Worm (Caenorhabditis elegans): ENCODE data around the gene let-413.

let-413 gene

DNA sequence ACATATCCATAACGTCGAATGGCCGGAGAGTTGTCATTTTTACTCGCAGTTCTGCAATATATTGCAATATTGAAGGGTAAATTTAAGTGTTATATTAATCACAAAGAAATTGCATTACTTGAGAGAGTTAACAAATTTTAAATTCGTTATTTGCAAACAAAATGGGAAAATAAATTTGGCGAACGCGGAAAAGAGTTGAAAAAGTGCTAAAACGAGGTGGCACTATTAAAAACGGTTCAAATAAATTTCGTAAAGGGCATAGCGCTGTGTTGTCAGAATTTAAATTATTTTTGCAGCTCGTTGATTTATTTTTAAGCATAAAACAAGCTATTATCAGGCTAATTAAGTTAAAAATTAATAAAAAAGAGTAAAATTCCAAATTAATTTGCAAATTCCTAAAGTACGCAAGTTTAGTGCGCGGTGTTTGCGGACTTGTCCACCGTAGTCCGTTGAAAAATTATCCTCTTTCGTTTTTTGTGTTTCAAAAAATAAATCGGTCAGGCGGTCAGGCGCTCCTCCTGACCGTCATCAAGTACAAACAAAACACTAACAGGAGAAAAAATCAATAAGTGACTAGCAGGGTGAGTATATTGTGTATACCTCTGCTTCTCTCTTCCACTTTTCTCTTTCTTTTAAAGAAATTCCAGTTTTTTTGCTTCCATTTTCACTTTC lies 5.9 kb upstream of the let-413 start, which contains the start of the genes natb-1 and abhd-12 (continued):
- peak; percentile 1 for TF ChIP-seq lin-54 (GFP tag; optimal IDR thresholded peaks at IDR 0.05)
- no peak for TF ChIP-seq somi-1 (GFP tag; optimal IDR thresholded peaks at IDR 0.05)
- TF ChIP-seq F22D6.2 (tag; optimal IDR thresholded peaks at IDR 0.05) = no peak
- no peak for TF ChIP-seq cebp-1 (GFP tag; IDR thresholded peaks at IDR 0.05)
- peak; percentile 46 for TF ChIP-seq cebp-1 (tag; optimal IDR thresholded peaks at IDR 0.05)
- no peak for TF ChIP-seq Y53G8AR.9 (GFP tag; conservative IDR thresholded peaks at IDR 0.05)
- TF ChIP-seq snpc-4 (GFP tag; optimal IDR thresholded peaks at IDR 0.05) = no peak
- peak in 2 of 4 experiments; percentile 18 to 19 for TF ChIP-seq snpc-4 (tag; optimal IDR thresholded peaks at IDR 0.05)

DNA sequence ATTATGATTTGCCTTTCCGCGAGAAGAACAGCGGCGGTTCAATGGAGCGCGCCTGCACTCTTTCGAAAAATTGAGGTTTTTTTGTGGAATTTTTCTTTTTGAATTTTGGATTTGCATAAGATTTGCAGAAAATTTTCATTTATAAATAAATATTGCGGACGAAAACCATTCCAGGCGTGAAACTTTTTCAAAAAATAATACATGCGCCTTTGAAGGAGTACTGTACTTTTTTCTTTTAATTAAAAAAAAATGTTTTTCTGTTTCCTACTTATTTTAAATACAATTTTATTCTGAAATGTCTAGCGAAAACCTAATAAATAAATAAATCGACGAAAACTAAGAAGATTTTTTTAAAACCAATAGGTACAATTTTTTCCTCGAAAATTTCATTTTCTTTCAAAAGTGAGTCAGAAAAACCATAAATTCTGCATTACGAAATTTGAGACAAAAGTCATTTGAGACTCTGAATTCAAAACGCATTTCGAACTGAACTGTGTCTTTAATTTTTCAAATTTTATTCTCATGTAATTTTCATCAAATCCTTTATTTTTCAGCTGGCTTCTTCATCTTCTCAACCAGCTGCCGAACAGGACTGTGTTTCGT lies 3.5 kb upstream of the let-413 start, which contains the start of gene F26D11.1:
TSS of gene F26D11.1 (plus strand) at position 553 of the 603 bp plus-strand sequence.
- TF ChIP-seq lsl-1 (GFP tag; optimal IDR thresholded peaks at IDR 0.05) (peak; percentile 74), ceh-40 (GFP tag; IDR thresholded peaks at IDR 0.05) (no peak), dox-1 (GFP tag; IDR thresholded peaks at IDR 0.05) (no peak), xnd-1 (tag; optimal IDR thresholded peaks at IDR 0.05) (peak; percentile 77), snpc-1.3 (tag; optimal IDR thresholded peaks at IDR 0.05; ENCODE audit: insufficient read depth) (no peak), ets-4 (GFP tag; optimal IDR thresholded peaks at IDR 0.05) (no peak), hsf-1 (GFP tag; IDR thresholded peaks at IDR 0.05) (no peak), ekl-4 (GFP tag; IDR thresholded peaks at IDR 0.05) (no peak), madf-6 (GFP tag; IDR thresholded peaks at IDR 0.05) (peak; percentile 82), die-1 (tag; optimal IDR thresholded peaks at IDR 0.05) (no peak), T07F8.4 (tag; optimal IDR thresholded peaks at IDR 0.05) (no peak), F57C9.4 (tag; optimal IDR thresholded peaks at IDR 0.05) (no peak), madf-8 (GFP tag; conservative IDR thresholded peaks at IDR 0.05) (peak; percentile 87)

DNA sequence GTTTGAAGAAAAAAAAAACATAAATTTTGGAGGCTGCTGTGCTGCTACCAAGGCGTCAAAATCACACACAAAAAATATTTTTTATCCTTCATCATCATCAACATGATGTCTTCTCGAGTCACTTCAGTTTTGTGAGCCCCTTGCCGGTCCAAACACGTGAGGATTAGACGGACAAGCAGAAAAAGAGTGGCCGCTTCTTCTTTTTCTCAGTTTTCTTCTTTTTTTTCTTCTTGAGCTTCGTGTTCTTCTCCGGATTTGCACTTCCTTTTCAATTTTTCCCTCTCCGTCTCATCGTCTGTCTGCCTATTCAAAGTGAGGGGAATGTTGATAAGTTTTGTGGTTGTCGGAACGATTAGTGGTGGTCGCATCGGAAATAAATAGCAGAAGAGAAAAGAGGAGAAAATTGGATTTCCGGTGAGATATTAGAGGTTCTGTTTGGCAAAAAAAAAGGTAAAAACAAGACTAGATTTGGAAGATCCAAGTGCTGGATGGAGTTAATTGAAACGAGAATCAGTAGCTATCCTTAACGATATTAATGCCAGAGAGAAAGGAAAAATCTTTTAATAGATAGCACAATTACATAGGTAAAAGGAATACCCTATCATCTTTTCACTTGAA lies 2.9 kb upstream of the let-413 start:
- TF ChIP-seq rpc-1 (optimal IDR thresholded peaks at IDR 0.05) (no peak), rpc-1 (tag; optimal IDR thresholded peaks at IDR 0.05) (no peak), xnd-1 (tag; optimal IDR thresholded peaks at IDR 0.05) (no peak), tlf-1 (GFP tag; optimal IDR thresholded peaks at IDR 0.05) (no peak), somi-1 (GFP tag; optimal IDR thresholded peaks at IDR 0.05) (peak; percentile 20), gei-17 (GFP tag; optimal IDR thresholded peaks at IDR 0.05) (no peak), ztf-18 (tag; optimal IDR thresholded peaks at IDR 0.05) (no peak), cebp-1 (GFP tag; IDR thresholded peaks at IDR 0.05) (no peak), cebp-1 (tag; optimal IDR thresholded peaks at IDR 0.05) (peak; percentile 25), lin-40 (tag; optimal IDR thresholded peaks at IDR 0.05) (no peak), zfh-2 (GFP tag; conservative IDR thresholded peaks at IDR 0.05) (peak; percentile 56), unc-130 (GFP tag; optimal IDR thresholded peaks at IDR 0.05) (no peak), Y56A3A.18 (GFP tag; IDR thresholded peaks at IDR 0.05) (no peak), hrde-1 (tag; optimal IDR thresholded peaks at IDR 0.05; ENCODE audit: borderline replicate concordance) (no peak), rec-8 (tag; optimal IDR thresholded peaks at IDR 0.05) (no peak), ets-4 (GFP tag; optimal IDR thresholded peaks at IDR 0.05) (no peak), nhr-27 (tag; optimal IDR thresholded peaks at IDR 0.05) (no peak), K12H6.12 (tag; optimal IDR thresholded peaks at IDR 0.05) (peak; percentile 10), lag-1 (GFP tag; IDR thresholded peaks at IDR 0.05) (no peak)
